Worm (Caenorhabditis elegans): Measurements from ENCODE around the gene Y43F8B.29.
A peak's percentile ranks its signal among the peaks of the same experiment; 100 is the strongest.

Y43F8B.29 gene

ce11 chrV:19491302-19491701 is at the start of gene Y43F8B.29:
Y43F8B.29 (plus strand) TSS chrV:19491602.
- TF ChIP-seq ZK546.5 (tag; optimal IDR thresholded peaks at IDR 0.05): no peak
- TF ChIP-seq elt-1 (tag; optimal IDR thresholded peaks at IDR 0.05): no peak
- no peak for TF ChIP-seq fos-1 (tag; optimal IDR thresholded peaks at IDR 0.05)
- no peak for TF ChIP-seq daf-12 (tag; optimal IDR thresholded peaks at IDR 0.05)
- no peak for TF ChIP-seq zag-1 (tag; optimal IDR thresholded peaks at IDR 0.05)
- TF ChIP-seq ceh-28 (tag; optimal IDR thresholded peaks at IDR 0.05): no peak
- no peak for TF ChIP-seq aly-2 (tag; optimal IDR thresholded peaks at IDR 0.05)
- no peak for TF ChIP-seq nfya-1 (tag; optimal IDR thresholded peaks at IDR 0.05; ENCODE audit: insufficient read depth)
- no peak for TF ChIP-seq ceh-9 (tag; optimal IDR thresholded peaks at IDR 0.05)
- TF ChIP-seq ztf-4 (tag; optimal IDR thresholded peaks at IDR 0.05): no peak
- TF ChIP-seq pha-4 (tag; optimal IDR thresholded peaks at IDR 0.05): no peak
- no peak for TF ChIP-seq ceh-82 (tag; optimal IDR thresholded peaks at IDR 0.05)
- no peak for TF ChIP-seq nhr-237 (tag; optimal IDR thresholded peaks at IDR 0.05)
- TF ChIP-seq R02D3.7 (tag; optimal IDR thresholded peaks at IDR 0.05): no peak
- TF ChIP-seq snpc-4 (tag; optimal IDR thresholded peaks at IDR 0.05): no peak
- TF ChIP-seq fkh-10 (GFP tag; optimal IDR thresholded peaks at IDR 0.05): no peak
- TF ChIP-seq elt-2 (tag; optimal IDR thresholded peaks at IDR 0.05): no peak
- TF ChIP-seq nhr-43 (tag; optimal IDR thresholded peaks at IDR 0.05; ENCODE audit: poor library complexity, severe bottlenecking): no peak
- no peak for TF ChIP-seq nhr-12 (tag; optimal IDR thresholded peaks at IDR 0.05)

- TF ChIP-seq fkh-10 (GFP tag; optimal IDR thresholded peaks at IDR 0.05): no peak
- TF ChIP-seq elt-2 (tag; optimal IDR thresholded peaks at IDR 0.05): peak; percentile 30
Observed at ce11 chrV:19443599-19443998, 47.8 kb upstream of the Y43F8B.29 start.

ce11 chrV:19445442-19445841 is 46.0 kb upstream of the Y43F8B.29 start, which contains the start of gene M04C3.1:
M04C3.1 (minus strand) TSS chrV:19445605.
- TF ChIP-seq elt-2 (tag; optimal IDR thresholded peaks at IDR 0.05) (peak; percentile 67), pqm-1 (tag; optimal IDR thresholded peaks at IDR 0.05) (peak; percentile 24), unc-62 (GFP tag; optimal IDR thresholded peaks at IDR 0.05) (no peak)

ce11 chrV:19448805-19449204 is 42.6 kb upstream of the Y43F8B.29 start, which contains the start of gene M04C3.2:
M04C3.2 (minus strand) TSS chrV:19448905.
- no peak for TF ChIP-seq ceh-9 (tag; optimal IDR thresholded peaks at IDR 0.05)
- TF ChIP-seq nhr-43 (tag; optimal IDR thresholded peaks at IDR 0.05; ENCODE audit: poor library complexity, severe bottlenecking): no peak
- TF ChIP-seq ceh-82 (tag; optimal IDR thresholded peaks at IDR 0.05): no peak
- TF ChIP-seq skn-1 (tag; optimal IDR thresholded peaks at IDR 0.05): no peak

- no peak for TF ChIP-seq nfya-1 (tag; optimal IDR thresholded peaks at IDR 0.05; ENCODE audit: insufficient read depth)
- TF ChIP-seq eor-1 (tag; optimal IDR thresholded peaks at IDR 0.05): no peak
- no peak for TF ChIP-seq hmg-11 (tag; optimal IDR thresholded peaks at IDR 0.05)
- TF ChIP-seq aly-2 (tag; optimal IDR thresholded peaks at IDR 0.05): no peak
- peak; percentile 67 for TF ChIP-seq elt-2 (tag; optimal IDR thresholded peaks at IDR 0.05)
- no peak for TF ChIP-seq ceh-28 (tag; optimal IDR thresholded peaks at IDR 0.05)
- TF ChIP-seq skn-1 (tag; optimal IDR thresholded peaks at IDR 0.05): no peak
- no peak for TF ChIP-seq daf-12 (tag; optimal IDR thresholded peaks at IDR 0.05)
- no peak for TF ChIP-seq fkh-2 (tag; optimal IDR thresholded peaks at IDR 0.05)
- TF ChIP-seq ztf-11 (tag; optimal IDR thresholded peaks at IDR 0.05): no peak
- TF ChIP-seq fos-1 (tag; optimal IDR thresholded peaks at IDR 0.05): no peak
- TF ChIP-seq nhr-28 (tag; optimal IDR thresholded peaks at IDR 0.05): no peak
- TF ChIP-seq nhr-67 (tag; optimal IDR thresholded peaks at IDR 0.05): no peak
- peak; percentile 14 for TF ChIP-seq pqm-1 (tag; optimal IDR thresholded peaks at IDR 0.05)
- TF ChIP-seq mml-1 (tag; optimal IDR thresholded peaks at IDR 0.05): no peak
- TF ChIP-seq nhr-25 (tag; optimal IDR thresholded peaks at IDR 0.05): no peak
- TF ChIP-seq ama-1 (optimal IDR thresholded peaks at IDR 0.05): no peak
Observed at ce11 chrV:19449544-19449943, 41.9 kb upstream of the Y43F8B.29 start, which contains the start of gene M04C3.5. M04C3.5 (plus strand) TSS chrV:19449733.

ce11 chrV:19455650-19456049 is 35.8 kb upstream of the Y43F8B.29 start, which contains the start of the genes Y43F8B.13 and Y43F8B.14:
Y43F8B.13 (plus strand) TSS chrV:19455950.
Y43F8B.14 (minus strand) TSS chrV:19455971.
- no peak for TF ChIP-seq ceh-9 (tag; optimal IDR thresholded peaks at IDR 0.05)
- TF ChIP-seq nhr-28 (tag; optimal IDR thresholded peaks at IDR 0.05): no peak
- TF ChIP-seq elt-2 (tag; optimal IDR thresholded peaks at IDR 0.05): peak; percentile 4
- TF ChIP-seq ztf-11 (tag; optimal IDR thresholded peaks at IDR 0.05): no peak
- TF ChIP-seq pha-4 (tag; optimal IDR thresholded peaks at IDR 0.05): no peak
